Fruit fly (Drosophila melanogaster): ENCODE results near the gene ImpL1.

Gene ImpL1

DNA sequence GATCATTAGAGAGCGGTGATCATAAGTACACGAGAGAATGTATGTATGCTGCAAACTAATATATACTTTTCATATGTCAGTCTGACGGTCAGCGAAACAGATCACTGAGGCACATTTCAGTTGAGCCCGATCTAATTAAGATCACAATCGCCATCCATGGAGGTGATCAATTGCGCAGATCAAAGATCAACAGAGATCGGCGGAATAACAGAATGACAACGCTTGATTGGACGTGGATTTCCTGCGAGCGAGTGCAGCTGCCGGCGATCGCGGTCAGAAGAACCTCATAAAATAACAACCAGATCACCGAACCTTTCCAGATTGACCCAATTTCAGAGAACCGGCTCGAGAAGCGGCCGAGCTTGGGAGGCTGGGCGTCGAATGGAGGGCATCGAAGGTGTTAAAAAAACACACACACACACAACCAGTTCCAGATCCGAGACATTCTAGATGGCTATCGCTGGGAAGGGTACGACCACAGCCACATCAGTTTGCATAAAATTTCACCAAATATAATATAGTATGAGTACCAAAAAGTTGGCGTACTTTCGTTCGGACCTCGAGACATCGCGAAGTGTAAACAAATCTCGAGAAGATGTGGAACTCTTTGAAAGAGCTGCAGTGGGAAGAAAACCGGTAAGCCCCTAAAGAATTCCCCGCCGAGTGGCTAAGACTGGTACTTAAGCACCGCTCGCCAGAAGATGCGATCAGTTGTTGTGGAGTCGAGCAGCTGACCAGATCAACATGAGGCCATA lies at the start of gene ImpL1:
TSS of gene ImpL1 (plus strand) at position 705 of the 755 bp plus-strand sequence.
- TF ChIP-seq CG17801 (GFP tag; optimal IDR thresholded peaks at IDR 0.05; ENCODE audit: partially characterized antibody) = no peak

DNA sequence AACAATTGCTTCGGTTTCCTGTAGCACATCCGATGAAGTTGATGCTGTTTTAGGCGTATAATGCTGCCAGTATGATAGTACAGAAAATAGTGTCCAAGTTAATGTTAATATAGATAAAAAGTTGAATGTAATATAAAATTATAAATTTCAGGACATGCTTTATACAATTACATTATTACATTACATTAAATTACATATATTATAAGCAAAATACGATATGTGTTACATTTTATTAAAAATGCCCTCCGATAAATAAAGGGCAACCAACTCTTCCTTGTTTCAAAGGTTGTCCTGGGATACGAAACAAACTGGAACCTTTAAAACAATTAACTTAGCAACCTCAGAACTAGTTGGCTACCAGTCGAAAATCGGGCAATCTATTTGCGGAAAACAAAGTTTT lies 33.8 kb upstream of the ImpL1 start, which contains the start of gene CG17687:
TSS of gene CG17687 (plus strand) at position 301 of the 400 bp plus-strand sequence.
- no peak for TF ChIP-seq CG17801 (GFP tag; optimal IDR thresholded peaks at IDR 0.05; ENCODE audit: partially characterized antibody)

DNA sequence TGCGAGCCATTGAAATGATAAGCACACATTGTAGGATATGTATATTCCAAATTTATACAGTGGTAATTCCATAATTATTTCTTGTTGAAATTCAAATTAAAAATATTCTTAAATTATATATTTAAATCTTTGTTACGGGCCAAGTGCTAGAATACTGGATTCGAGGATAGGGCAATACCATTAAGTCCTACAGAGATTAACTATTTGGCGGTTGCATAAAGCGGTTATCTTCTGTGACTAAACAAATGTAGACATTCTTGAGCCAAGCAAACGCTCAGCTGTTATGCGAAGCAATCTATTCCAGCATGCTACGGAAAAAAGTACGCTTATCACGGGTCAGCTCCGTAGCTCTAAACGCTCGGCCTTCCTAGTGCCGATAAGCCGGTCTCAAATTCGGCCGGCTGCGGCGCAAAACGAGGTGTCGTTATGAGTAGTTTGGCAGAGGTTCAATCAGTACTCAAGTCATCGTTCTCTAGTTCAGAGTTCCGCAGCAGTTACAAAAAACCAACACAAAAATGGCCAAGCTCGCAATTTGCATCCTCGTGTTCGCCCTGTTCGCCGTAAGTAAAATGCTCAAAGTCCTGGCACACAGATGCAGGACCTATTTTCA lies 26.4 kb upstream of the ImpL1 start, which contains the start of gene Nplp2:
TSS of gene Nplp2 (plus strand) at position 293 of the 610 bp plus-strand sequence.
- no peak for TF ChIP-seq CG17801 (GFP tag; optimal IDR thresholded peaks at IDR 0.05; ENCODE audit: partially characterized antibody)

DNA sequence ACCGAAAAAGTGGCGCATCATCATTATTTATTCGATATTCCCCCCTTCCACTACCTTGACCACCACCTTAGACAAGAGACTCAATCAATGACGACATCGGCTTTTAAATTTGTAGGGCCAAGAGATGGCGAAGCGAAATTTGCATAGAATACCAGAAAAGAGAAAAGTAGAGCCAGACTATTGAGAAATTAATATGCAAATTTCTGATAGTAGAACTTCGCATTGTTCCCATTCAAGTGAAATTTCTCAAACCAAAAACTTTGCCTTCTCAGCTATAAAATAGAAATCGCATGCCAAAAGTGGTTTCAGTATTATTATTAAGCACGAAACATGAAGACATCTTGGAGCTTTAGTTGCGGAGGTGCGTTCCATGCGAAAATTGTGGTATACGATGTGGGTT lies 4.9 kb upstream of the ImpL1 start, which contains the start of gene CG14111:
TSS of gene CG14111 (plus strand) at position 301 of the 400 bp plus-strand sequence.
- no peak for TF ChIP-seq CG17801 (GFP tag; optimal IDR thresholded peaks at IDR 0.05; ENCODE audit: partially characterized antibody)

DNA sequence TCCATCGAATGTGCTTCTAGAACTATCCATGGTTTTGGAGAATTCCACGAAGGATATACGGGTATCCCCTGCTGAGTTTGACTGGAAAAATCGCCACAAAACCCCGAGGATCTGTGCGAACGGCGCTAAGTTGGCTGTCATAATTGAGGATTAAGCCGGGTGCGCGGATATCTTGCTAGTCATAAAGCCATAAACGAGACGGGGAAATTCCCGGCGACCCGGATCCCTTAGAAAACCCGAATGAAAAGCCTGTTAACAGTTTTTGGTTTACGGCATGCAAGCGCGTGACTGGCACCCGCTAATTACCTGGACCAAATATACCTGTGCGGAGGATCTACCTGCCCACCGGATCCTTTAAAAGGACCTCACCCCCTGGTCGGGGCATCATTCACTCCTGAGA lies 4.4 kb upstream of the ImpL1 start, which contains the start of gene SNCF:
TSS of gene SNCF (plus strand) at position 382 of the 400 bp plus-strand sequence.
- TF ChIP-seq CG17801 (GFP tag; optimal IDR thresholded peaks at IDR 0.05; ENCODE audit: partially characterized antibody) = no peak

DNA sequence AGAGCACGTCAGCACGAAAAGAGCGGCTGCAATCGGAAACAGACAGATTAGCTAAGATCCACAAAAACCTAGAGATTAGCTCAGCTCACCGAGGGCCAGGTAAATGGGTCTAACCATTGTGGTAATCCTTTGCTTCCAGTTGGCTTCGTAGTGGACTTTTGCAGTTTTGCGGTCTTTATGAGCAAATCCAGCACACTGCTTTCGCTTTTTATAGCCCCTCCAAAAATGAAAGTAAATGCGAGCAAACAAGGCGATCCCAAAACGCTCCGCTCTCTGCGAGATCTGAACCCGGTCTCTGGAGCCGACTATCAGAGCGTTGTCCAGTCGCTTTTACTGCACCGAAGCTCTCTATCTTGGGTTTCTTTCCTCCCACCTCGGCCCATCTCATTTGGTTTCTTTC lies 1.4 kb upstream of the ImpL1 start, which contains the start of gene CG14107:
TSS of gene CG14107 (minus strand) at position 187 of the 400 bp plus-strand sequence.
- no peak for TF ChIP-seq CG17801 (GFP tag; optimal IDR thresholded peaks at IDR 0.05; ENCODE audit: partially characterized antibody)

DNA sequence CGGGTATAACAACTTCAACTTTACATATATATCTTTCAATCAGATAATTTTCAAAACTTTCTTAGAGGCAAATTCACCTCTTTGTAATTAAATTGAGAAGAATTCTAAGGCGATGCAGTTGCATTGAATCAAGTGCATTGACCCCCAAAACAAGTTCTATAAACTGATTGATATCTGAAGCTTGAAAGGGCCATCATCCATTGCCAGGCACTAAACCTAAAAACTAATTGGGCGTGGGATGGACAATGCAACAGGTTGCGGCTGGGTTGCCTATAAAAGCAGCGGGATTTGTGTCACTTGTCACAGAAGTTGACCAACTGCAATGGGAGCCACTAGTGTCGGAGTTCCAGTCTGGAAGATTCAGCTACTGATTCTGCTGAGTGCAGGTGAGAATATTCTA lies 1.9 kb downstream of the ImpL1 start, which contains the start of gene CG14110:
TSS of gene CG14110 (plus strand) at position 301 of the 400 bp plus-strand sequence.
- no peak for TF ChIP-seq CG17801 (GFP tag; optimal IDR thresholded peaks at IDR 0.05; ENCODE audit: partially characterized antibody)

DNA sequence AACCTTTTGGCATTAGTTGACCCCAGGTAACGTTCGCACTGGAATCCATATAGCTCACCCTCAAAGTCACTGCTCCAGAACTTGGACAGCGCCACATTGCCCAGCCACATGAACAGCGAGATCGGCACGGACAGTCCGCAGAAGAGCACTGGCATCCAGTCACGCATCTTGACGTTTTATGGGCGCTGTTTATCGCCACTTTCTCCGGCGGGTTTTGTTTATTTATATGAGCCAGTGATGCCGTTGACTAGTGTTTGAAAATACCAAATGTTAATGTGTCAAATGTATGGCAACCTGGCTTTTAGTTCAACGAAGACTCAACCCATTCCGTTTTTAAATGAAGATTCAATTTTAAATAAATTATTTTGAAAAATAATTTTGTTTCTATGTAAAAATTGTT lies 5.0 kb downstream of the ImpL1 start, which contains the start of gene CG10171:
TSS of gene CG10171 (minus strand) at position 300 of the 400 bp plus-strand sequence.
- no peak for TF ChIP-seq CG17801 (GFP tag; optimal IDR thresholded peaks at IDR 0.05; ENCODE audit: partially characterized antibody)

DNA sequence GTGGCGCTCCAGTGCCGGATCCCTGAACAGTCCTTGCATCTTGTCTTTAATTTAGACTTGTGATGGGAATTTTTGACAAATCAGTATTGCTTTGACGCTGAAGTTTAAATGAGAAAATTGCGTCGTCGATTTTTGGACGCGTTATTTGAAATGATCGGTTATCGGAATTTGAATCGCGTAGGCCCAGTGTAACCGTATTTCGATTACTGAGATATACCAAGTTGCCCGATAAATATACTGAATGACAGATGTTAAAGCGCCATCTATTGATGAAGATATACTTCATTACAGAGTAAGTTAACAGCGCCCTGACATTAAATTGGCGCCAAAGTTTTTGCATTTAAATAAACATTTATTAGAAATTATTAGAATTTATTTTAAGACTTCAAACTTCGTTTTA lies 7.3 kb downstream of the ImpL1 start, which contains the start of gene Poc1:
TSS of gene Poc1 (minus strand) at position 173 of the 400 bp plus-strand sequence.
- no peak for TF ChIP-seq CG17801 (GFP tag; optimal IDR thresholded peaks at IDR 0.05; ENCODE audit: partially characterized antibody)

DNA sequence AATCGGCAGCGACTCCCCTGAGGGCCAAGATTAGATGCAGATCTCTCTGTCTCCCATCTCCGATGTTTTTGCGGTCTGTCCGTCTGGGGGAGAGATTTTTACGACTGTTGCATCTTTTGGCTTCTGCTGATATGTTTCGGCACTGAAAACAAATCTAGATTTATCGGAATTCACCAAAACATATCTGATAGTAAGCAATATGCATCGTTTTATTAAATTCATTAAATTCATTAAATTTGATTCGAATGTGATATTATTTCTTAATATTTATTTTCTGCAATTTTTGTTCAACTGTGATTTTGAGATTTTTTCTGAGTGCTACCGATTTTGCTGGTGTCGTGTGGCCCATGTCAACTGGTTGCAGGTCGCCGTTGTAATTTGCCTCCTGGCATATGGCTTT lies 11.0 kb downstream of the ImpL1 start:
- no peak for TF ChIP-seq CG17801 (GFP tag; optimal IDR thresholded peaks at IDR 0.05; ENCODE audit: partially characterized antibody)

DNA sequence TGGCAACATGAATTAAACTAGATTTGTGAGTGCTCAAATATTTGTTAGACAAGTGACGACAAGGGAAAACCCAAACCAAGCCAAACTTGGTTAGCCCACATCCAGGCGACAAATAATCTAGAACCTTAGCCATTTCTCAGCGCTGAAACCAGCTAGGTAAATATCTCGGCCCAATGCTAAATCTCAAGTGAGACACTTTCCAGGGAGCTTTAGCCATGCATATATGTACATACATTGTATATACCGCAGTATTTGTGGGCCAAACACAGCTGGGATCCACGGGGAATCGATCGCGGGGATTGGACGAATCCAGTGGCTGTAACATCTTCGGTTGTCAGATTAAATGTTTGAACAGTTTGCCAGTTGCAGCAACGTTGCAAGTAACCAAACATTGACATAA lies 15.1 kb downstream of the ImpL1 start:
- no peak for TF ChIP-seq CG17801 (GFP tag; optimal IDR thresholded peaks at IDR 0.05; ENCODE audit: partially characterized antibody)

DNA sequence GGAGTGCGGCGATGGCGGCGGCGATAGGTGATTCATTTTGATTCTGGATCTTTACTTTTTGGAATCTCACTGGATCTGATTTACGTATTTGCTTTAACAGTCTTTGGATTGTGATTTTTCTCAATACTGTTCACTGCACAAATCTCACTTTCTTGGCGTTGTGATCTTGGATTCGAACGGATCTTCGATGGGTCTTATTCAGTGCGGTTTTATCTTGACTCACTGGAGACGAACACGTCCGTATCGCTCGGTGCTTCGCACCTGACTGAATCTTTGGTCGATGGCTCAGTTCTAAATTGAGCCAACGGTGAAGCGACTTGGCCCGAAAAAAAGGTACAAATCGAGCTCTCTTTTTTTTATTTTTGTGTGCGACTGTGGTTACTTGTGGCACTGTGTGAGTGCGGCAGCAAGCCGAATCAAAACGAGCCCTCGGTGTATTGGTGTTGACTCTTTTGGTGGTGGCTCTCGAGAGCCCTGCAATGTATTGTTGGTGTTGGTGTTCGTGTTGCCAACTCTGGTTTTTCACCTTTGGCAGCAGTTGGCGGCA lies 18.4 kb downstream of the ImpL1 start, which contains the start of gene sens:
TSS of gene sens (minus strand) at position 254 of the 547 bp plus-strand sequence.
- no peak for TF ChIP-seq CG17801 (GFP tag; optimal IDR thresholded peaks at IDR 0.05; ENCODE audit: partially characterized antibody)

DNA sequence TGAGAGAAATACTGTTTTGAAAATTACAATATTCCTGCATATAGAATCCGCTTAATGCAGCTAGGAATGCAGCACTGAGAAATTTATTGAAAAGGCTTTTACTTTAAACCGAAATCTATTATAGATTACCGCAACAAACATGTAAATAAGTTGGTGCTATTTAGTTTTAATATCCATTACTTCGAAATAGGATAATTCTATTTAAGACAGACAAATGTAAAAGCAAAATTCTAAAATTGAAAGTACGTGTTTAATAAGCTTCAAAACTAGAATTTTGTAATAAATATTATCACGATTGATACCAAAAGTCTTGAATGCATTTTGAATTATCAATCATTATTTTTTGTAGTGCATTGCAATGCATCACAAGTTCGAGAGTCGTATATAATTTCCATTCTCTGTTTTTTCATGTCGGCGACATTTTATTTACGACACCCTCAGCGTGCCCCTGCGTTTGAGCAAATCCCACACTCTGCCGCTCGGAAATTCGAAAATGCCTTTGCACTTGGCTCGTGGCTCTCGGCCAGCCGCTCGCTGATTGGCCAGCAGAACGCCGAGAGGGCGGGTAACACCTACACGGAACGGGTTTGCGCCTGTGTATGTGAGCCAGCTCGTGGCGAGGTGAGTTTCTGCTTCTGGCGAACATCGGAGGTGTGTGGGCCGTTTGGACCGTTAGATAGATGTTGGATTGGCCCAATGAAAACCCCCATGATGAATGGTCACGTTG lies 20.7 kb downstream of the ImpL1 start:
- TF ChIP-seq CG17801 (GFP tag; optimal IDR thresholded peaks at IDR 0.05; ENCODE audit: partially characterized antibody) = no peak

DNA sequence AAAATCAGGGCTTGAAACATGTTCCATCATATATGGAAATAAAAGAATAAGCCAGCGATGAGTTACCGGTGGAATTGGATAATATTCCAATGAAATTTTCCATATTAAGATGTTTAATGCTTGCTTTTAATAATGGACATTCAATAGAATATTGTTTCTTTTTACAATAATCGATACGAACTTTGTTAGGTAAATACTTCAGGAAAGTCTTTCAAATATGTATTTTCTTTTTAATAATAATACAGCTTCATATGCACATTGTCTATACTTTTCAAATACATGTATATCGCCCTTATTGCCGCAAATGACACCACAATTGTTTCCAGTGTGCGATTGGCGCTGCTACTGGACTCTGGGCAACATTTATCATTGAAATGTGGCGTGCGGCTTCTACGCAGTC lies 24.3 kb downstream of the ImpL1 start:
- TF ChIP-seq CG17801 (GFP tag; optimal IDR thresholded peaks at IDR 0.05; ENCODE audit: partially characterized antibody) = no peak

Measured in ovary, adult (tissue).